Fruit fly (Drosophila melanogaster) whole organism, prepupa: ENCODE data around the gene dachs.

Experiments used
- CG10631 ChIP-seq: fragments of 200-800 bp; sonication (Bioruptor generic); optimal IDR thresholded peaks from 2 replicates; lab custom pipeline; 2016; ENCODE audit warnings: missing biosample characterization, missing genetic modification characterization
- CG11294 ChIP-seq: fragments of 200-800 bp; sonication (Bioruptor generic); IDR thresholded peaks from 2 replicates; pipeline ENCODE4 v1.3.6; 2022; ENCODE audit warnings: missing biosample characterization, missing genetic modification characterization
- CG16779 ChIP-seq: fragments of 200-800 bp; sonication (Bioruptor generic); optimal IDR thresholded peaks from 3 replicates; lab custom pipeline; 2017; ENCODE audit warnings: missing biosample characterization, mild to moderate bottlenecking, missing genetic modification characterization
- CG7368 ChIP-seq: fragments of 200-800 bp; sonication (Bioruptor generic); optimal IDR thresholded peaks from 3 replicates; lab custom pipeline; 2016; ENCODE audit warnings: missing biosample characterization, missing genetic modification characterization
- Ets96B ChIP-seq: fragments of 200-800 bp; optimal IDR thresholded peaks from 2 replicates; lab custom pipeline; 2019; ENCODE audit warnings: missing biosample characterization, mild to moderate bottlenecking, missing genetic modification characterization, moderate library complexity
- Smox ChIP-seq: fragments of 200-800 bp; sonication (Bioruptor generic); optimal IDR thresholded peaks from 3 replicates; lab custom pipeline; 2016; ENCODE audit warnings: missing biosample characterization, missing genetic modification characterization
- acj6 ChIP-seq: fragments of 200-800 bp; sonication (Bioruptor generic); optimal IDR thresholded peaks from 3 replicates; lab custom pipeline; 2016; ENCODE audit warnings: missing biosample characterization, missing genetic modification characterization
- net ChIP-seq: fragments of 200-800 bp; sonication (Bioruptor generic); optimal IDR thresholded peaks from 3 replicates; lab custom pipeline; 2016; ENCODE audit warnings: missing biosample characterization, missing genetic modification characterization
- salr ChIP-seq, 2 experiments: fragments of 200-800 bp; sonication (Bioruptor generic); optimal IDR thresholded peaks; 3 replicates each; lab custom pipeline; 2016 to 2018; ENCODE audit warnings: missing biosample characterization in 2 of 2, missing genetic modification characterization in 2 of 2, mild to moderate bottlenecking in 1 of 2
- svp ChIP-seq: fragments of 200-800 bp; sonication (Bioruptor generic); peaks from one replicate; lab custom pipeline; 2016; ENCODE audit warnings: missing biosample characterization, missing genetic modification characterization
- topi ChIP-seq: fragments of 200-800 bp; sonication (Bioruptor generic); optimal IDR thresholded peaks from 3 replicates; lab custom pipeline; 2016; ENCODE audit warnings: missing biosample characterization, missing genetic modification characterization

dm6 chr2L:8449358-8449757 is 17.3 kb upstream of the dachs start, which contains the start of gene Aasdh:
- TF ChIP-seq salr (GFP tag; optimal IDR thresholded peaks at IDR 0.05; lab: Kevin White, UChicago) (no peak), CG7368 (GFP tag; lab: Kevin White, UChicago) (no peak), CG11294 (GFP tag; lab: Robert Waterston, UW) (no peak), Ets96B (tag; lab: Kevin White, UChicago) (no peak), Smox (GFP tag; lab: Kevin White, UChicago) (no peak), svp (GFP tag; lab: Kevin White, UChicago) (no peak), CG16779 (tag; lab: Kevin White, UChicago) (no peak), net (GFP tag; lab: Kevin White, UChicago) (no peak), acj6 (GFP tag; lab: Kevin White, UChicago) (no peak), topi (GFP tag; lab: Kevin White, UChicago) (no peak), CG10631 (GFP tag; lab: Kevin White, UChicago) (no peak)
